Fruit fly (Drosophila melanogaster) whole organism, wandering third instar larva: ENCODE results near the gene FoxK.

ENCODE experiments used
- Abd-B ChIP-seq: fragments of >200 bp; optimal IDR thresholded peaks from 2 replicates; lab custom pipeline; 2017; ENCODE audit warnings: missing biosample characterization, missing genetic modification characterization
- CG32264 ChIP-seq: fragments of 200-800 bp; sonication (Bioruptor generic); optimal IDR thresholded peaks from 2 replicates; lab custom pipeline; 2016; ENCODE audit warnings: missing biosample characterization, missing genetic modification characterization
- CG9705 ChIP-seq: fragments of 200-800 bp; sonication (Bioruptor generic); optimal IDR thresholded peaks from 2 replicates; lab custom pipeline; 2018; ENCODE audit warnings: missing biosample characterization, mild to moderate bottlenecking, missing genetic modification characterization
- CrebA ChIP-seq: fragments of 200-800 bp; sonication (Bioruptor generic); optimal IDR thresholded peaks from 2 replicates; lab custom pipeline; 2016; ENCODE audit warnings: missing biosample characterization, mild to moderate bottlenecking, missing genetic modification characterization, borderline replicate concordance
- Dfd ChIP-seq: fragments of >200 bp; optimal IDR thresholded peaks from 2 replicates; lab custom pipeline; 2017; ENCODE audit warnings: missing biosample characterization, missing genetic modification characterization
- Dif ChIP-seq: fragments of 200-275, 200-300 bp; sonication (Bioruptor generic); optimal IDR thresholded peaks from 2 replicates; lab custom pipeline; 2018; ENCODE audit warnings: missing biosample characterization, missing genetic modification characterization; ENCODE audit not compliant: partially characterized antibody
- GATAd ChIP-seq: sonication (Bioruptor generic); optimal IDR thresholded peaks from 2 replicates; lab custom pipeline; 2016; ENCODE audit warnings: missing biosample characterization, missing genetic modification characterization
- HLH106 ChIP-seq: fragments of 200-800 bp; optimal IDR thresholded peaks from 3 replicates; lab custom pipeline; 2019; ENCODE audit warnings: missing biosample characterization, mild to moderate bottlenecking, missing genetic modification characterization, moderate library complexity
- Hnf4 ChIP-seq: fragments of 200-800 bp; sonication (Bioruptor generic); optimal IDR thresholded peaks from 2 replicates; lab custom pipeline; 2016; ENCODE audit warnings: missing biosample characterization, mild to moderate bottlenecking, missing genetic modification characterization
- Hr78 ChIP-seq: fragments of >200 bp; optimal IDR thresholded peaks from 2 replicates; lab custom pipeline; 2017; ENCODE audit warnings: missing biosample characterization, missing genetic modification characterization
- Hr83 ChIP-seq: fragments of 200-300 bp; sonication (Bioruptor generic); optimal IDR thresholded peaks from 2 replicates; lab custom pipeline; 2016; ENCODE audit warnings: missing biosample characterization, mild to moderate bottlenecking, missing genetic modification characterization, moderate library complexity; ENCODE audit not compliant: poor library complexity, severe bottlenecking
- Jra ChIP-seq: sonication (Bioruptor generic); optimal IDR thresholded peaks from 2 replicates; lab custom pipeline; 2016; ENCODE audit warnings: missing biosample characterization, missing genetic modification characterization
- Mio ChIP-seq: sonication (Bioruptor generic); optimal IDR thresholded peaks from 2 replicates; lab custom pipeline; 2016; ENCODE audit warnings: missing biosample characterization, missing genetic modification characterization
- Myc ChIP-seq: fragments of >200 bp; optimal IDR thresholded peaks from 2 replicates; lab custom pipeline; 2017
- N ChIP-seq: fragments of >200 bp; optimal IDR thresholded peaks from 2 replicates; lab custom pipeline; 2018; ENCODE audit warnings: missing biosample characterization, missing external identifiers, missing genetic modification characterization
- OdsH ChIP-seq: fragments of 200-800 bp; sonication (Bioruptor generic); optimal IDR thresholded peaks from 2 replicates; lab custom pipeline; 2016; ENCODE audit warnings: missing biosample characterization, mild to moderate bottlenecking, missing genetic modification characterization
- Rel ChIP-seq, 2 experiments: fragments of 200-800 bp; sonication (Bioruptor generic) in 1 of 2; optimal IDR thresholded peaks; 2 replicates in 1 of 2; 3 replicates in 1 of 2; lab custom pipeline; 2016 to 2019; ENCODE audit warnings: mild to moderate bottlenecking in 2 of 2, missing biosample characterization in 2 of 2, missing genetic modification characterization in 2 of 2, moderate library complexity in 1 of 2
- Sp1 ChIP-seq: fragments of 200-800 bp; sonication (Bioruptor generic); optimal IDR thresholded peaks from 3 replicates; lab custom pipeline; 2019; ENCODE audit warnings: missing biosample characterization, mild to moderate bottlenecking, missing genetic modification characterization, moderate library complexity
- Vsx2 ChIP-seq: fragments of 200-300, 225-300 bp; sonication (Bioruptor generic); optimal IDR thresholded peaks from 2 replicates; lab custom pipeline; 2018; ENCODE audit warnings: missing biosample characterization, missing genetic modification characterization; ENCODE audit not compliant: partially characterized antibody
- br ChIP-seq: fragments of 200-800 bp; sonication (Bioruptor generic); optimal IDR thresholded peaks from 2 replicates; lab custom pipeline; 2016; ENCODE audit warnings: missing biosample characterization, missing genetic modification characterization
- brk ChIP-seq: fragments of 200-800 bp; sonication (Bioruptor generic); optimal IDR thresholded peaks from 2 replicates; lab custom pipeline; 2016; ENCODE audit warnings: missing biosample characterization, mild to moderate bottlenecking, missing genetic modification characterization
- dl ChIP-seq, 2 experiments: fragments of 175-275, 200-275 bp in 1 of 2; fragments of 200-275 bp in 1 of 2; sonication (Bioruptor generic); optimal IDR thresholded peaks; lab custom pipeline; 2018; ENCODE audit warnings: mild to moderate bottlenecking in 2 of 2, missing biosample characterization in 2 of 2, missing genetic modification characterization in 2 of 2, moderate library complexity in 2 of 2; ENCODE audit not compliant: partially characterized antibody in 2 of 2, insufficient read depth in 1 of 2
- dmrt93B ChIP-seq: fragments of 200-800 bp; sonication (Bioruptor generic); optimal IDR thresholded peaks from 2 replicates; lab custom pipeline; 2018; ENCODE audit warnings: missing biosample characterization, mild to moderate bottlenecking, missing genetic modification characterization
- dsf ChIP-seq: sonication (Bioruptor generic); optimal IDR thresholded peaks from 2 replicates; lab custom pipeline; 2016; ENCODE audit warnings: missing biosample characterization, missing genetic modification characterization, borderline replicate concordance
- ey ChIP-seq: fragments of 200-800 bp; sonication (Bioruptor generic); optimal IDR thresholded peaks from 2 replicates; lab custom pipeline; 2016; ENCODE audit warnings: missing biosample characterization, missing genetic modification characterization
- foxo ChIP-seq, 2 experiments: fragments of 200-800 bp; sonication (Bioruptor generic); optimal IDR thresholded peaks; 2 replicates in 1 of 2; 3 replicates in 1 of 2; lab custom pipeline; 2016 to 2017; ENCODE audit warnings: missing biosample characterization in 2 of 2, missing genetic modification characterization in 2 of 2
- fru ChIP-seq: fragments of 200-800 bp; sonication (Bioruptor generic); optimal IDR thresholded peaks from 3 replicates; lab custom pipeline; 2016; ENCODE audit warnings: missing biosample characterization, mild to moderate bottlenecking, missing genetic modification characterization
- h ChIP-seq: fragments of 200-800 bp; sonication (Bioruptor generic); optimal IDR thresholded peaks from 3 replicates; lab custom pipeline; 2016; ENCODE audit warnings: missing biosample characterization, mild to moderate bottlenecking, missing genetic modification characterization
- jim ChIP-seq: fragments of 175-275, 200-325 bp; sonication (Bioruptor generic); optimal IDR thresholded peaks from 2 replicates; lab custom pipeline; 2016; ENCODE audit warnings: missing biosample characterization, mild to moderate bottlenecking, missing genetic modification characterization
- lola ChIP-seq: fragments of >200 bp; optimal IDR thresholded peaks from 2 replicates; lab custom pipeline; 2017; ENCODE audit warnings: missing biosample characterization, missing genetic modification characterization
- pan ChIP-seq: fragments of >200 bp; optimal IDR thresholded peaks from 2 replicates; lab custom pipeline; 2017
- psq ChIP-seq: fragments of 200-800 bp; sonication (Bioruptor generic); optimal IDR thresholded peaks from 3 replicates; lab custom pipeline; 2017; ENCODE audit warnings: missing biosample characterization, mild to moderate bottlenecking, missing genetic modification characterization, moderate library complexity
- rgr ChIP-seq: fragments of 200-800 bp; sonication (Bioruptor generic); optimal IDR thresholded peaks from 3 replicates; lab custom pipeline; 2016; ENCODE audit warnings: missing biosample characterization, mild to moderate bottlenecking, missing genetic modification characterization
- sage ChIP-seq: fragments of 200-800 bp; sonication (Bioruptor generic); optimal IDR thresholded peaks from 2 replicates; lab custom pipeline; 2016; ENCODE audit warnings: missing biosample characterization, mild to moderate bottlenecking, missing genetic modification characterization
- sv ChIP-seq: fragments of 200-800 bp; sonication (Bioruptor generic); optimal IDR thresholded peaks from 3 replicates; lab custom pipeline; 2016; ENCODE audit warnings: missing biosample characterization, missing genetic modification characterization
- tai ChIP-seq: sonication (Bioruptor generic); optimal IDR thresholded peaks from 2 replicates; lab custom pipeline; 2016; ENCODE audit warnings: missing biosample characterization, missing genetic modification characterization
- usp ChIP-seq: fragments of >200 bp; optimal IDR thresholded peaks from 2 replicates; lab custom pipeline; 2017; ENCODE audit warnings: missing biosample characterization, missing genetic modification characterization
- woc ChIP-seq: sonication (Bioruptor generic); optimal IDR thresholded peaks from 2 replicates; lab custom pipeline; 2016; ENCODE audit warnings: missing biosample characterization, mild to moderate bottlenecking, missing genetic modification characterization

Gene FoxK

dm6 chr3L:11065850-11066249 is 54.7 kb downstream of the FoxK start:
- TF ChIP-seq foxo (GFP tag; optimal IDR thresholded peaks at IDR 0.05; lab: Kevin White, UChicago) (no peak), Rel (GFP tag; optimal IDR thresholded peaks at IDR 0.05; lab: Kevin White, UChicago) (no peak), Rel (tag; optimal IDR thresholded peaks at IDR 0.05; lab: Kevin White, UChicago) (peak; percentile 34)

dm6 chr3L:11064689-11065088 is 55.9 kb downstream of the FoxK start, which contains the start of the genes CG32075, CG45101 and SuUR:
CG32075 (minus strand) TSS chr3L:11064941.
CG45101 (plus strand) TSS chr3L:11064991.
SuUR (plus strand) TSS chr3L:11064991.
- TF ChIP-seq br, result peak; percentile 85
- TF ChIP-seq OdsH (GFP tag; lab: Kevin White, UChicago), result peak; percentile 87
- TF ChIP-seq tai (GFP tag; lab: Kevin White, UChicago), result no peak
- TF ChIP-seq dl (GFP tag; optimal IDR thresholded peaks at IDR 0.05; lab: Kevin White, UChicago; ENCODE audit: insufficient read depth in 1 of 2, partially characterized antibody in 2 of 2), result no peak
- TF ChIP-seq CG9705 (GFP tag; lab: Kevin White, UChicago), result peak; percentile 85
- peak; percentile 94 for TF ChIP-seq woc (GFP tag; lab: Kevin White, UChicago)
- TF ChIP-seq usp (GFP tag; lab: Kevin White, UChicago), result no peak
- TF ChIP-seq Rel (GFP tag; optimal IDR thresholded peaks at IDR 0.05; lab: Kevin White, UChicago), result no peak
- peak; percentile 46 for TF ChIP-seq Rel (tag; optimal IDR thresholded peaks at IDR 0.05; lab: Kevin White, UChicago)
- peak; percentile 78 for TF ChIP-seq Sp1
- peak; percentile 90 for TF ChIP-seq sv (GFP tag; lab: Kevin White, UChicago)
- no peak for TF ChIP-seq Vsx2 (GFP tag; lab: Kevin White, UChicago)
- TF ChIP-seq Hnf4 (GFP tag; lab: Kevin White, UChicago), result peak; percentile 93
- TF ChIP-seq ey (GFP tag; lab: Kevin White, UChicago), result peak; percentile 90
- peak; percentile 85 for TF ChIP-seq fru (GFP tag; lab: Kevin White, UChicago)
- no peak for TF ChIP-seq sage (GFP tag; lab: Kevin White, UChicago)
- TF ChIP-seq psq (GFP tag; lab: Kevin White, UChicago), result peak; percentile 80
- no peak for TF ChIP-seq lola
- peak; percentile 88 for TF ChIP-seq Jra (GFP tag; lab: Kevin White, UChicago)
- TF ChIP-seq dmrt93B (GFP tag; lab: Kevin White, UChicago), result no peak
- TF ChIP-seq N (GFP tag; lab: Kevin White, UChicago), result no peak
- peak; percentile 65 for TF ChIP-seq Hr83
- TF ChIP-seq Dfd (GFP tag; lab: Kevin White, UChicago), result no peak
- peak; percentile 92 for TF ChIP-seq h
- TF ChIP-seq foxo (GFP tag; optimal IDR thresholded peaks at IDR 0.05; lab: Kevin White, UChicago), result peak; percentile 43 to 90
- peak; percentile 74 for TF ChIP-seq GATAd (GFP tag; lab: Kevin White, UChicago)
- TF ChIP-seq Mio, result no peak
- peak; percentile 98 for TF ChIP-seq Myc
- no peak for TF ChIP-seq Abd-B
- TF ChIP-seq brk (GFP tag; lab: Kevin White, UChicago), result no peak
- TF ChIP-seq rgr (GFP tag; lab: Kevin White, UChicago), result peak; percentile 92
- no peak for TF ChIP-seq jim (GFP tag; lab: Kevin White, UChicago)
- TF ChIP-seq dsf (GFP tag; lab: Kevin White, UChicago), result peak; percentile 87
- TF ChIP-seq CrebA, result no peak
- no peak for TF ChIP-seq Dif
- TF ChIP-seq pan (lab: Kevin White, UChicago), result no peak
- TF ChIP-seq Hr78 (GFP tag; lab: Kevin White, UChicago), result no peak
- TF ChIP-seq CG32264 (GFP tag; lab: Kevin White, UChicago), result peak; percentile 41
- peak; percentile 89 for TF ChIP-seq HLH106
- TF ChIP-seq, all 38 proteins: peak for 21
